Worm (Caenorhabditis elegans) whole organism, late embryonic: ENCODE data around the gene Y47D7A.3.
A peak's percentile ranks its signal among the peaks of the same experiment; 100 is the strongest.

Experiments used
- C08G9.2 ChIP-seq: sonication (generic microtip); optimal IDR thresholded peaks from 2 replicates; lab custom pipeline; 2016; ENCODE audit warnings: mild to moderate bottlenecking, missing genetic modification characterization, moderate library complexity, missing compliant biosample characterization
- Y22D7AL.16 ChIP-seq: sonication (generic microtip); optimal IDR thresholded peaks from 2 replicates; lab custom pipeline; 2016; ENCODE audit warnings: missing genetic modification characterization, missing compliant biosample characterization
- ama-1 ChIP-seq: fragments of 150-350 bp; optimal IDR thresholded peaks from 2 replicates; lab custom pipeline; 2014
- ceh-14 ChIP-seq: sonication (generic microtip); optimal IDR thresholded peaks from 2 replicates; lab custom pipeline; 2016; ENCODE audit warnings: missing genotype, missing genetic modification characterization, missing compliant biosample characterization
- ceh-2 ChIP-seq: sonication (generic microtip); optimal IDR thresholded peaks from 2 replicates; lab custom pipeline; 2016; ENCODE audit warnings: missing genotype, missing genetic modification characterization, missing compliant biosample characterization
- ceh-24 ChIP-seq: sonication (generic microtip); optimal IDR thresholded peaks from 2 replicates; lab custom pipeline; 2016; ENCODE audit warnings: mild to moderate bottlenecking, missing genetic modification characterization, missing compliant biosample characterization
- ceh-31 ChIP-seq: sonication (generic microtip); optimal IDR thresholded peaks from 2 replicates; lab custom pipeline; 2016; ENCODE audit warnings: missing genetic modification characterization, missing compliant biosample characterization
- ceh-34 ChIP-seq: sonication (generic microtip); optimal IDR thresholded peaks from 2 replicates; lab custom pipeline; 2016; ENCODE audit warnings: mild to moderate bottlenecking, missing genetic modification characterization, missing compliant biosample characterization
- ceh-48 ChIP-seq: sonication (generic microtip); optimal IDR thresholded peaks from 2 replicates; lab custom pipeline; 2016; ENCODE audit warnings: missing genetic modification characterization, inconsistent platforms, missing compliant biosample characterization
- ceh-6 ChIP-seq: fragments of 200-800 bp; sonication (Bioruptor generic); optimal IDR thresholded peaks from 2 replicates; lab custom pipeline; 2018; ENCODE audit warnings: mild to moderate bottlenecking, missing genetic modification characterization, missing compliant biosample characterization
- ceh-9 ChIP-seq: sonication (generic microtip); optimal IDR thresholded peaks from 2 replicates; lab custom pipeline; 2016; ENCODE audit warnings: mild to moderate bottlenecking, missing genetic modification characterization, inconsistent platforms, missing compliant biosample characterization
- elt-2 ChIP-seq: sonication (generic microtip); optimal IDR thresholded peaks from 2 replicates; lab custom pipeline; 2016; ENCODE audit warnings: missing genetic modification reagents, missing genetic modification characterization, missing compliant biosample characterization
- fax-1 ChIP-seq: sonication (generic microtip); optimal IDR thresholded peaks from 2 replicates; lab custom pipeline; 2016; ENCODE audit warnings: missing genotype, missing genetic modification characterization, missing compliant biosample characterization
- fkh-10 ChIP-seq: fragments of 150-350 bp; optimal IDR thresholded peaks from 2 replicates; lab custom pipeline; 2014; ENCODE audit warnings: missing biosample characterization, missing genetic modification reagents, missing genetic modification characterization
- fkh-6 ChIP-seq: sonication (generic microtip); optimal IDR thresholded peaks from 2 replicates; lab custom pipeline; 2016; ENCODE audit warnings: missing genetic modification characterization, missing compliant biosample characterization
- gmeb-2 ChIP-seq: sonication (generic microtip); optimal IDR thresholded peaks from 2 replicates; lab custom pipeline; 2016; ENCODE audit warnings: missing genetic modification characterization, inconsistent platforms, missing compliant biosample characterization
- hlh-8 ChIP-seq: sonication (generic microtip); optimal IDR thresholded peaks from 2 replicates; lab custom pipeline; 2016; ENCODE audit warnings: missing genotype, missing genetic modification characterization, missing compliant biosample characterization
- lim-6 ChIP-seq: sonication (generic microtip); optimal IDR thresholded peaks from 2 replicates; lab custom pipeline; 2016; ENCODE audit warnings: missing genetic modification characterization, missing compliant biosample characterization
- madf-2 ChIP-seq: sonication (generic microtip); optimal IDR thresholded peaks from 2 replicates; lab custom pipeline; 2017; ENCODE audit warnings: missing genetic modification characterization, missing compliant biosample characterization
- mec-3 ChIP-seq: sonication (generic microtip); optimal IDR thresholded peaks from 2 replicates; lab custom pipeline; 2016; ENCODE audit warnings: borderline replicate concordance, missing genetic modification characterization, missing compliant biosample characterization
- npax-4 ChIP-seq: sonication (generic microtip); optimal IDR thresholded peaks from 2 replicates; lab custom pipeline; 2016; ENCODE audit warnings: missing genetic modification characterization, missing compliant biosample characterization
- pat-9 ChIP-seq: fragments of 200-800 bp; sonication (Bioruptor generic); optimal IDR thresholded peaks from 2 replicates; lab custom pipeline; 2018; ENCODE audit warnings: mild to moderate bottlenecking, missing genetic modification characterization, moderate library complexity, missing compliant biosample characterization
- pha-2 ChIP-seq: sonication (generic microtip); optimal IDR thresholded peaks from 2 replicates; lab custom pipeline; 2017; ENCODE audit warnings: mild to moderate bottlenecking, missing genetic modification characterization, missing compliant biosample characterization
- pqm-1 ChIP-seq: sonication (generic microtip); optimal IDR thresholded peaks from 2 replicates; lab custom pipeline; 2016; ENCODE audit warnings: missing genetic modification characterization, missing compliant biosample characterization
- pros-1 ChIP-seq: fragments of 150-350 bp; optimal IDR thresholded peaks from 2 replicates; lab custom pipeline; 2014; ENCODE audit warnings: missing biosample characterization, missing genetic modification reagents, missing genetic modification characterization
- rnt-1 ChIP-seq: sonication (generic microtip); optimal IDR thresholded peaks from 2 replicates; lab custom pipeline; 2016; ENCODE audit warnings: missing genetic modification characterization, missing compliant biosample characterization
- sdc-2 ChIP-seq: sonication (generic microtip); optimal IDR thresholded peaks from 2 replicates; lab custom pipeline; 2016; ENCODE audit warnings: missing genotype, missing genetic modification characterization, missing compliant biosample characterization
- tbx-2 ChIP-seq: sonication (generic microtip); optimal IDR thresholded peaks from 2 replicates; lab custom pipeline; 2016; ENCODE audit warnings: missing genetic modification characterization, missing compliant biosample characterization
- tbx-7 ChIP-seq: sonication (generic microtip); optimal IDR thresholded peaks from 2 replicates; lab custom pipeline; 2016; ENCODE audit warnings: missing genotype, missing genetic modification characterization, missing compliant biosample characterization
- unc-55 ChIP-seq: sonication (generic microtip); optimal IDR thresholded peaks from 2 replicates; lab custom pipeline; 2017; ENCODE audit warnings: missing biosample characterization, missing genetic modification reagents, missing genetic modification characterization
- unc-86 ChIP-seq: sonication (generic microtip); optimal IDR thresholded peaks from 2 replicates; lab custom pipeline; 2016; ENCODE audit warnings: missing genetic modification characterization, missing compliant biosample characterization
- zip-5 ChIP-seq: sonication (generic microtip); optimal IDR thresholded peaks from 2 replicates; lab custom pipeline; 2016; ENCODE audit warnings: missing genetic modification characterization, missing compliant biosample characterization

Y47D7A.3 gene

DNA sequence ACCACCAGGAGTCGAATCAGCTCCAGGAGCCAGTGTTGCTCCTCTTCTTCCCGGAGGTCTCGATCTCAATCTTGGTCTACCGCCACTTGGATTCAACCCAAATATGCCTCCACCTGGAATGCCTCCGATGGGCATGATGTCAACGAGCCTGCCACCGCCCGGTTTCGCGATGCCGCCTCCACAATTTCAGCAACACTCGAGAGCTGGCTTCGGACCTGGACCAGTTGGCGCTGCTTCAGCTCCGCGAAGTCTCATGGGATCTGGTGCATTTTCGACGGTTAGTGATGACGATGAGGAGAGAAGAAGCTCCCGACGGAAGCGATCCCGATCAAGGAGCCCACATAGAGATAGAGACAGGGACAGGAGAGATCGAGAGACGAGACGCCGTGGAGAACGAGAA lies 37.8 kb upstream of the Y47D7A.3 start:
- TF ChIP-seq pat-9 (tag; lab: Kevin White, UChicago) (no peak), C08G9.2 (tag; lab: Kevin White, UChicago) (peak; percentile 49), fkh-10 (GFP tag; lab: Kevin White, UChicago) (no peak), fkh-6 (peak; percentile 6)

DNA sequence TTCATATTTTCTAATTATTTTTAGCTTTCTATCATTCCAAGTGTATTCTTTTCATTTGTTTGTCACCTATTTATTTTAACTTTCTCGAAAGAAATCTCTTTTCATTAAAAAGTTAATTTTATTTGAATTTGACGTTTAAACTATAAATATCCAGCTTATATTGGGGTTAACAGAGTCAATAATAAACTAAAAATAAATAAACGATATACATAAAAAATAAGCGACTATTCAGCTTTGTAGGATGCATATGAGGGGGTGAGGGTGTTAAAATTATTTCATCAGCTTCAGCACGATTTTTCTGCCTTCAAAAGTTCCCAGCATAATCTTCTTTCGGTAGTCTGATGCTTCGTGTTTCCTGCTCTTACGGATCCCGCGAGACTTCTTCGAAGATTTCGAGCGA lies 37.1 kb upstream of the Y47D7A.3 start:
- no peak for TF ChIP-seq sdc-2
- no peak for TF ChIP-seq C08G9.2 (tag; lab: Kevin White, UChicago)
- no peak for TF ChIP-seq ama-1 (lab: Kevin White, UChicago)
- no peak for TF ChIP-seq tbx-7 (tag; lab: Kevin White, UChicago)
- TF ChIP-seq ceh-31 (tag; lab: Kevin White, UChicago), result no peak
- no peak for TF ChIP-seq unc-55 (GFP tag; lab: Kevin White, UChicago)
- no peak for TF ChIP-seq madf-2
- TF ChIP-seq tbx-2 (tag; lab: Kevin White, UChicago), result no peak
- TF ChIP-seq fkh-6, result no peak
- no peak for TF ChIP-seq ceh-2 (tag; lab: Kevin White, UChicago)
- TF ChIP-seq ceh-9 (tag; lab: Kevin White, UChicago), result no peak
- TF ChIP-seq fax-1 (tag; lab: Kevin White, UChicago), result no peak
- no peak for TF ChIP-seq pqm-1
- TF ChIP-seq, all 69 proteins: peak for 0

DNA sequence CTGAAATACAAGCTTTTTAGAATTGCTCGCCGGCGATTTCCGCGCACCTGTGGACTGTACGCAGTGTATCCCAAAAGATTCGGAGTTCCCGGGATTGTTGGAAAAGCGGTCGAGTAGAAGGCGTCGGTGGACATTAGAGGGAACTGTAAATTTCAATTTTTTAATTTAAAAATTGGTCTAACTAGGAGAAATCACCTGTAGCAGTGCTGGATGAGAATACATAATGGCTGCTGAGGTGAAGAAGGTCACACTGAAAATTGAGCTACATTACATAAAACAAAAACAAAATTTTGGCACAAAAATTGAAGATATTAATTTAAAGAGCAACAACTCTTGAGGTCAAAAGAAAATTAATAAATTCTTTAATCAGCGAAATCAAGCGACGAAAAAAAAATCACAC lies 36.1 kb upstream of the Y47D7A.3 start, which contains the start of gene neg-1:
Gene neg-1, minus strand, starts transcription at position 250 of the 400 bp plus-strand sequence.
- no peak for TF ChIP-seq hlh-8 (tag; lab: Kevin White, UChicago)
- TF ChIP-seq sdc-2, result no peak

ce11 chrV:4375807-4376564 lies 34.8 kb upstream of the Y47D7A.3 start, which contains the start of gene F32D1.7:
Gene F32D1.7 (minus strand): TSS chrV:4376173.
- TF ChIP-seq lim-6 (tag; lab: Kevin White, UChicago), result no peak
- no peak for TF ChIP-seq zip-5 (tag; lab: Kevin White, UChicago)
- no peak for TF ChIP-seq ceh-6
- TF ChIP-seq Y22D7AL.16, result no peak
- TF ChIP-seq rnt-1 (tag; lab: Kevin White, UChicago), result no peak
- no peak for TF ChIP-seq elt-2 (tag; lab: Kevin White, UChicago)
- no peak for TF ChIP-seq ceh-24 (tag; lab: Kevin White, UChicago)
- TF ChIP-seq npax-4, result no peak
- no peak for TF ChIP-seq pha-2 (tag; lab: Kevin White, UChicago)
- TF ChIP-seq ceh-34 (tag; lab: Kevin White, UChicago), result no peak
- no peak for TF ChIP-seq madf-2
- TF ChIP-seq, all 69 proteins: peak for 0

ce11 chrV:4377622-4378021 lies 33.1 kb upstream of the Y47D7A.3 start, which contains the start of gene F32D1.8:
Gene F32D1.8 (minus strand): TSS chrV:4377722.
- TF ChIP-seq ceh-34 (tag; lab: Kevin White, UChicago), result no peak
- TF ChIP-seq ceh-48 (tag; lab: Kevin White, UChicago), result no peak
- TF ChIP-seq mec-3 (tag; lab: Kevin White, UChicago), result no peak
- no peak for TF ChIP-seq fkh-10 (GFP tag; lab: Kevin White, UChicago)
- TF ChIP-seq tbx-2 (tag; lab: Kevin White, UChicago), result no peak
- TF ChIP-seq tbx-7 (tag; lab: Kevin White, UChicago), result no peak
- no peak for TF ChIP-seq ama-1 (lab: Kevin White, UChicago)
- TF ChIP-seq unc-86 (tag; lab: Kevin White, UChicago), result no peak

- no peak for TF ChIP-seq gmeb-2 (tag; lab: Kevin White, UChicago)
- TF ChIP-seq ceh-14 (tag; lab: Kevin White, UChicago), result no peak
- TF ChIP-seq pros-1 (tag; lab: Kevin White, UChicago), result no peak
These were observed 28.4 kb upstream of the Y47D7A.3 start, which contains the start of gene F13A2.1 for ce11 chrV:4382298-4382697. Gene F13A2.1 (minus strand): TSS chrV:4382398.
